Fruit fly (Drosophila melanogaster) whole organism, adult: ENCODE data around the gene CG18213.
A peak's percentile ranks its signal among the peaks of the same experiment; 100 is the strongest.
"Not testable (repeated sequence)": the region's sequence is repeated elsewhere in the genome, so short reads cannot be mapped to it uniquely, and the experiment has no call there.

Source experiments
- CG11617 ChIP-seq: fragments of 200-800 bp; sonication (Bioruptor generic); optimal IDR thresholded peaks from 2 replicates; lab custom pipeline; 2017; ENCODE audit warnings: mild to moderate bottlenecking, missing biosample characterization, missing genetic modification reagents, missing genetic modification characterization
- CG12768 ChIP-seq: fragments of 200-800 bp; sonication (Bioruptor generic); optimal IDR thresholded peaks from 2 replicates; lab custom pipeline; 2017; ENCODE audit warnings: missing biosample characterization, missing genetic modification characterization, mild to moderate bottlenecking, moderate library complexity, missing genetic modification reagents
- CG14711 ChIP-seq: fragments of 200-800 bp; sonication (Bioruptor generic); optimal IDR thresholded peaks from 2 replicates; lab custom pipeline; 2018; ENCODE audit warnings: missing biosample characterization, mild to moderate bottlenecking, missing genetic modification characterization, moderate library complexity
- CG1620 ChIP-seq: fragments of 200-800 bp; sonication (Bioruptor generic); optimal IDR thresholded peaks from 2 replicates; lab custom pipeline; 2016; ENCODE audit warnings: missing biosample characterization, missing genetic modification characterization
- CG33017 ChIP-seq: fragments of 200-800 bp; sonication (Bioruptor generic); optimal IDR thresholded peaks from 2 replicates; lab custom pipeline; 2018; ENCODE audit warnings: missing biosample characterization, mild to moderate bottlenecking, missing genetic modification characterization, moderate library complexity
- CG5204 ChIP-seq: fragments of 200-800 bp; sonication (Bioruptor generic); optimal IDR thresholded peaks from 2 replicates; lab custom pipeline; 2016; ENCODE audit warnings: missing biosample characterization, missing genetic modification characterization
- CG7045 ChIP-seq: fragments of 200-800 bp; sonication (Bioruptor generic); optimal IDR thresholded peaks from 2 replicates; lab custom pipeline; 2017; ENCODE audit warnings: missing biosample characterization, mild to moderate bottlenecking, missing genetic modification characterization
- CG7101 ChIP-seq: fragments of 200-800 bp; sonication (Bioruptor generic); optimal IDR thresholded peaks from 2 replicates; lab custom pipeline; 2018; ENCODE audit warnings: missing biosample characterization, mild to moderate bottlenecking, missing genetic modification characterization, moderate library complexity
- Clk ChIP-seq: fragments of 200-800 bp; sonication (Bioruptor generic); optimal IDR thresholded peaks from 2 replicates; lab custom pipeline; 2017; ENCODE audit warnings: missing biosample characterization, missing genetic modification characterization
- Crg-1 ChIP-seq: fragments of 200-800 bp; sonication (Bioruptor generic); optimal IDR thresholded peaks from 2 replicates; lab custom pipeline; 2016; ENCODE audit warnings: missing biosample characterization, missing genetic modification characterization
- Hr96 ChIP-seq: fragments of 200-800 bp; sonication (Bioruptor generic); optimal IDR thresholded peaks from 2 replicates; lab custom pipeline; 2016; ENCODE audit warnings: missing biosample characterization, missing genetic modification characterization
- Mnt ChIP-seq: fragments of 200-800 bp; sonication (Bioruptor generic); optimal IDR thresholded peaks from 2 replicates; lab custom pipeline; 2016; ENCODE audit warnings: missing biosample characterization, mild to moderate bottlenecking, missing genetic modification characterization
- bab1 ChIP-seq: fragments of 200-800 bp; sonication (Bioruptor generic); optimal IDR thresholded peaks from 3 replicates; lab custom pipeline; 2019; ENCODE audit warnings: missing biosample characterization, mild to moderate bottlenecking, missing genetic modification characterization, moderate library complexity
- cic ChIP-seq: fragments of 200-800 bp; sonication (Bioruptor generic); optimal IDR thresholded peaks from 2 replicates; lab custom pipeline; 2017; ENCODE audit warnings: missing biosample characterization, mild to moderate bottlenecking, missing genetic modification characterization, moderate library complexity
- cnc ChIP-seq, 2 experiments: fragments of >200 bp; optimal IDR thresholded peaks; 2 replicates each; lab custom pipeline; 2017
- kay ChIP-seq: fragments of 200-800 bp; sonication (Bioruptor generic); peaks from one replicate; lab custom pipeline; 2016; ENCODE audit warnings: missing biosample characterization, missing genetic modification characterization, borderline replicate concordance
- ovo ChIP-seq: fragments of 200-800 bp; sonication (Bioruptor generic); optimal IDR thresholded peaks from 2 replicates; lab custom pipeline; 2016; ENCODE audit warnings: missing biosample characterization, missing genetic modification characterization
- pad ChIP-seq: fragments of 200-800 bp; sonication (Bioruptor generic); optimal IDR thresholded peaks from 3 replicates; lab custom pipeline; 2017; ENCODE audit warnings: missing biosample characterization, missing genetic modification characterization, mild to moderate bottlenecking, moderate library complexity, missing genetic modification reagents
- tj ChIP-seq: fragments of 200-800 bp; sonication (Bioruptor generic); optimal IDR thresholded peaks from 3 replicates; lab custom pipeline; 2017; ENCODE audit warnings: missing biosample characterization, mild to moderate bottlenecking, missing genetic modification characterization, moderate library complexity
- toe ChIP-seq: fragments of 200-800 bp; sonication (Bioruptor generic); optimal IDR thresholded peaks from 2 replicates; lab custom pipeline; 2016; ENCODE audit warnings: missing biosample characterization, missing genetic modification characterization

CG18213 gene

dm6 chr3R:16996059-16996959, 43.7 kb downstream of the CG18213 start, which contains the start of the genes EMC2A and CG3534:
TSS of gene EMC2A (minus strand) at chr3R:16996071.
TSS of gene CG3534 (plus strand) at chr3R:16996446.
- TF ChIP-seq CG14711 (tag; lab: Kevin White, UChicago) (no peak), Mnt (peak; percentile 13), CG11617 (GFP tag; lab: Kevin White, UChicago) (no peak), ovo (peak; percentile 7), pad (GFP tag; lab: Kevin White, UChicago) (peak; percentile 8), toe (GFP tag; lab: Kevin White, UChicago) (peak; percentile 24), kay (GFP tag; lab: Kevin White, UChicago) (peak; percentile 62), tj (GFP tag; lab: Kevin White, UChicago) (no peak), bab1 (peak; percentile 49)

DNA sequence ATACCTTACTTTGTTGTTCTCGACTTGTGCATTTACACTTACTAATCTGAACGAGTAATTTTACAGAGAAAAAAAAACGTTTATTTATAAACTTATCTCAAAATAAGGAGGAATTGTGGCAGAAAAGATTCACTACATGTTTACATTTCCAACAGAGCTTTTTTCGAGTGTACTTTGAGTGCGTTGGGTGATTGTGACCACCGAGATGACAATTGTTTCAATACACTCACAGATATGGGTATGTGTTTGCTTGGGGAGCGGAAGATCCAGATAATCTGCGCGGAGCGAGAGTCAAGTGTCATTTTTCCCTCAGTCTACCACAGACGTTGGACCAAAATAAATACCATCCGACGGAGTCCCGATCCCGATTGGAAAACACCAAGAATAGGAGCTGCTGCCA, 47.3 kb downstream of the CG18213 start, which contains the start of gene CG31274:
CG31274 (plus strand) TSS at position 301 of the 400 bp plus-strand sequence.
- TF ChIP-seq cic; CG7045 (GFP tag; lab: Kevin White, UChicago); CG1620 (GFP tag; lab: Kevin White, UChicago): not testable (repeated sequence)

- TF ChIP-seq CG5204 = peak; percentile 52
- peak; percentile 43 for TF ChIP-seq toe (GFP tag; lab: Kevin White, UChicago)
- peak; percentile 5 for TF ChIP-seq CG1620 (GFP tag; lab: Kevin White, UChicago)
- no peak for TF ChIP-seq cnc (optimal IDR thresholded peaks at IDR 0.05; lab: Kevin White, UChicago)
- peak; percentile 4 for TF ChIP-seq pad (GFP tag; lab: Kevin White, UChicago)
- peak; percentile 24 for TF ChIP-seq Mnt
- peak; percentile 57 for TF ChIP-seq CG33017 (tag; lab: Kevin White, UChicago)
- TF ChIP-seq Hr96 (GFP tag; lab: Kevin White, UChicago) = peak; percentile 54
- TF ChIP-seq CG7045 (GFP tag; lab: Kevin White, UChicago) = no peak
- TF ChIP-seq ovo = peak; percentile 70
- peak; percentile 23 for TF ChIP-seq CG12768 (GFP tag; lab: Kevin White, UChicago)
- TF ChIP-seq tj (GFP tag; lab: Kevin White, UChicago) = no peak
- peak; percentile 52 for TF ChIP-seq CG7101 (tag; lab: Kevin White, UChicago)
- TF ChIP-seq cic = no peak
- TF ChIP-seq CG14711 (tag; lab: Kevin White, UChicago) = peak; percentile 37
- TF ChIP-seq Crg-1 (GFP tag; lab: Kevin White, UChicago) = no peak
- TF ChIP-seq CG11617 (GFP tag; lab: Kevin White, UChicago) = no peak
- TF ChIP-seq bab1 = peak; percentile 60
- no peak for TF ChIP-seq kay (GFP tag; lab: Kevin White, UChicago)
- TF ChIP-seq Clk (GFP tag; lab: Kevin White, UChicago) = no peak
Measured at dm6 chr3R:16991781-16992180, 48.2 kb downstream of the CG18213 start, which contains the start of gene EMC2B. TSS of gene EMC2B (minus strand) at chr3R:16991878.

dm6 chr3R:16988514-16988913, 51.5 kb downstream of the CG18213 start, which contains the start of gene MESK4:
TSS of gene MESK4 (plus strand) at chr3R:16988814.
- not testable (repeated sequence) for TF ChIP-seq Mnt; ovo; Hr96 (GFP tag; lab: Kevin White, UChicago)

- TF ChIP-seq cic (peak; percentile 12), Mnt (no peak), CG33017 (tag; lab: Kevin White, UChicago) (no peak)
Measured at dm6 chr3R:16987924-16988298, 52.1 kb downstream of the CG18213 start.

DNA sequence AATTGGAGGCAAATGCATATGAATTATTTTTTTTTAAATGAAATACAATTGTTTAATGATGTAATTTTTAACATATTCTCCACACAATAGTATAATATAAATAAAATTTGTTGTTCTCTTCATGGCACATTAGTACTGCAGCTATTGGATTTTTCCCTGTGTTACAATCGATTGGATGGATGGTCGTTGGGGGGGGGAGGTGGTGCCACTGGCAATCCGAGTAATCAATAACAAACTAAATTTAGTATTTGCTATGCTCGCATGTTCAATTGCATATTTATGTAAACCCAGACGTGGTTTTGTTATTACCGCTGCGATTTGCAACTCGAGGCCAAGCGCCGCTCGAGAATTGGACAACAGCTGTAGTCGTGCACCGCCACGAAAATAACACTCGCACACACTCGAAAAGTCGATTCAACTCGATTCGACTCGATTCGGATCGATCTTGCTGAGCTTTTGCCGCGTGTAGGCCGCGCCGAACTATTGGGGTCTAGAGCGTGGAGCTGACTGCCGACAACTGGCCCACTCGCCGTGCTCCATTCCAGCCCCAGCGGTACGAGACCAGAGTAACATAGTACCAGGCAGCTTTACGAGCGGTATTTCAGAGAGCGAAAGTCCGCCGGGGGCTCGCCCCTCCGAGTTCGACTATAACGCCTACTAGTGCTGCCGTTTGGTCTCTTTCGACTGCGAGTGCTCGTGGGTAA, 52.6 kb downstream of the CG18213 start, which contains the start of gene CG18622:
CG18622 (minus strand) TSS at position 513 of the 704 bp plus-strand sequence.
- TF ChIP-seq CG14711 (tag; lab: Kevin White, UChicago) = no peak
- TF ChIP-seq tj (GFP tag; lab: Kevin White, UChicago) = peak; percentile 21
- TF ChIP-seq CG7101 (tag; lab: Kevin White, UChicago) = no peak
- no peak for TF ChIP-seq bab1
- peak; percentile 3 for TF ChIP-seq CG33017 (tag; lab: Kevin White, UChicago)
- TF ChIP-seq Hr96 (GFP tag; lab: Kevin White, UChicago) = no peak
- TF ChIP-seq Crg-1 (GFP tag; lab: Kevin White, UChicago) = no peak
- TF ChIP-seq toe (GFP tag; lab: Kevin White, UChicago) = peak; percentile 24
- peak; percentile 94 for TF ChIP-seq pad (GFP tag; lab: Kevin White, UChicago)
- no peak for TF ChIP-seq CG7045 (GFP tag; lab: Kevin White, UChicago)
- TF ChIP-seq CG1620 (GFP tag; lab: Kevin White, UChicago) = no peak
- TF ChIP-seq CG11617 (GFP tag; lab: Kevin White, UChicago) = no peak
- no peak for TF ChIP-seq CG5204
- no peak for TF ChIP-seq Clk (GFP tag; lab: Kevin White, UChicago)
- peak; percentile 95 for TF ChIP-seq cic
- TF ChIP-seq ovo = peak; percentile 56
- TF ChIP-seq Mnt = peak; percentile 63
- TF ChIP-seq kay (GFP tag; lab: Kevin White, UChicago) = peak; percentile 82
- no peak for TF ChIP-seq cnc (optimal IDR thresholded peaks at IDR 0.05; lab: Kevin White, UChicago)
- TF ChIP-seq CG12768 (GFP tag; lab: Kevin White, UChicago) = peak; percentile 88
